Fruit fly (Drosophila melanogaster): ENCODE data around the gene Lint-O.

dm6 chrX:2657220-2657619, 41.3 kb upstream of the Lint-O start:
- no peak for TF ChIP-seq CG9948 (tag; optimal IDR thresholded peaks at IDR 0.05)
- no peak for TF ChIP-seq Pif1A (GFP tag; optimal IDR thresholded peaks at IDR 0.05)
- no peak for TF ChIP-seq Snoo (tag; optimal IDR thresholded peaks at IDR 0.05)
- no peak for TF ChIP-seq CG8159 (tag; optimal IDR thresholded peaks at IDR 0.05)
- no peak for TF ChIP-seq D1 (tag; optimal IDR thresholded peaks at IDR 0.05)
- no peak for TF ChIP-seq CG34367 (tag; optimal IDR thresholded peaks at IDR 0.05)
- TF ChIP-seq EcR (GFP tag; optimal IDR thresholded peaks at IDR 0.05): no peak
- TF ChIP-seq CG15710 (tag; optimal IDR thresholded peaks at IDR 0.05): no peak
